Fruit fly (Drosophila melanogaster) whole organism, prepupa: ENCODE data around the gene CG15739.

Source experiments
- CG8319 ChIP-seq: fragments of 200-800 bp; sonication (Bioruptor generic); optimal IDR thresholded peaks from 3 replicates; lab custom pipeline; 2016; ENCODE audit warnings: missing biosample characterization, missing genetic modification characterization
- CG9139 ChIP-seq: fragments of 200-800 bp; sonication (Bioruptor generic); optimal IDR thresholded peaks from 3 replicates; lab custom pipeline; 2017; ENCODE audit warnings: missing biosample characterization, mild to moderate bottlenecking, missing genetic modification characterization
- Eip93F ChIP-seq: fragments of 200-800 bp; sonication (Bioruptor generic); optimal IDR thresholded peaks from 2 replicates; lab custom pipeline; 2016; ENCODE audit warnings: missing biosample characterization, mild to moderate bottlenecking, missing genetic modification characterization
- ss ChIP-seq, 2 experiments: fragments of 200-800 bp; sonication (Bioruptor generic); optimal IDR thresholded peaks; 2 replicates in 1 of 2; 3 replicates in 1 of 2; lab custom pipeline; 2017 to 2018; ENCODE audit warnings: mild to moderate bottlenecking in 2 of 2, missing biosample characterization in 2 of 2, missing genetic modification characterization in 2 of 2, moderate library complexity in 1 of 2

- TF ChIP-seq CG9139 (GFP tag; lab: Kevin White, UChicago) (no peak), ss (GFP tag; optimal IDR thresholded peaks at IDR 0.05; lab: Kevin White, UChicago) (no peak), Eip93F (no peak), CG8319 (no peak)
Measured at dm6 chrX:11856867-11857266, 16.3 kb upstream of the CG15739 start.
